Fruit fly (Drosophila melanogaster) whole organism, embryonic: ENCODE results near the gene Rab39.

Source experiments
- BEAF-32 ChIP-seq: fragments of 200-800 bp; sonication (Bioruptor generic); optimal IDR thresholded peaks from 3 replicates; lab custom pipeline; 2017; ENCODE audit warnings: missing biosample characterization, missing genetic modification characterization, mild to moderate bottlenecking, moderate library complexity, missing genetic modification reagents
- CG10147 ChIP-seq: fragments of 200-800 bp; sonication (Bioruptor generic); optimal IDR thresholded peaks from 2 replicates; lab custom pipeline; 2019; ENCODE audit warnings: missing biosample characterization, mild to moderate bottlenecking, missing genetic modification characterization, moderate library complexity
- CG10274 ChIP-seq: fragments of 200-800 bp; sonication (Bioruptor generic); optimal IDR thresholded peaks from 3 replicates; lab custom pipeline; 2017; ENCODE audit warnings: missing biosample characterization, mild to moderate bottlenecking, missing genetic modification characterization
- CG11247 ChIP-seq: fragments of 200-800 bp; sonication (Bioruptor generic); IDR thresholded peaks from 2 replicates; pipeline ENCODE4 v1.3.6; 2022; ENCODE audit warnings: missing biosample characterization, missing genetic modification characterization
- CG11560 ChIP-seq: fragments of 200-800 bp; sonication (Bioruptor generic); IDR thresholded peaks from 3 replicates; pipeline ENCODE4 v1.3.6; 2022; ENCODE audit warnings: missing biosample characterization, missing genetic modification characterization
- CG12219 ChIP-seq: fragments of 200-800 bp; sonication (Bioruptor generic); optimal IDR thresholded peaks from 3 replicates; lab custom pipeline; 2018; ENCODE audit warnings: missing biosample characterization, mild to moderate bottlenecking, missing genetic modification characterization
- CG13424 ChIP-seq: fragments of 200-800 bp; sonication (Bioruptor generic); optimal IDR thresholded peaks from 2 replicates; lab custom pipeline; 2019; ENCODE audit warnings: missing biosample characterization, mild to moderate bottlenecking, missing genetic modification characterization, moderate library complexity
- CG13624 ChIP-seq: fragments of 200-800 bp; sonication (Bioruptor generic); optimal IDR thresholded peaks from 2 replicates; lab custom pipeline; 2016; ENCODE audit warnings: missing biosample characterization, missing genetic modification characterization
- CG15514 ChIP-seq: fragments of 200-800 bp; sonication (Bioruptor generic); optimal IDR thresholded peaks from 3 replicates; lab custom pipeline; 2017; ENCODE audit warnings: missing biosample characterization, missing genetic modification characterization, mild to moderate bottlenecking, moderate library complexity, missing genetic modification reagents
- CG15696 ChIP-seq: fragments of 200-800 bp; sonication (Bioruptor generic); optimal IDR thresholded peaks from 2 replicates; lab custom pipeline; 2019; ENCODE audit warnings: missing biosample characterization, mild to moderate bottlenecking, missing genetic modification characterization, moderate library complexity
- CG1602 ChIP-seq: fragments of 200-800 bp; sonication (Bioruptor generic); optimal IDR thresholded peaks from 3 replicates; lab custom pipeline; 2016; ENCODE audit warnings: missing biosample characterization, missing genetic modification characterization
- CG1603 ChIP-seq: fragments of 200-800 bp; sonication (Bioruptor generic); optimal IDR thresholded peaks from 2 replicates; lab custom pipeline; 2019; ENCODE audit warnings: missing biosample characterization, mild to moderate bottlenecking, missing genetic modification characterization, moderate library complexity
- CG1792 ChIP-seq: fragments of 200-800 bp; sonication (Bioruptor generic); optimal IDR thresholded peaks from 2 replicates; lab custom pipeline; 2016; ENCODE audit warnings: missing biosample characterization, missing genetic modification characterization
- CG18011 ChIP-seq: fragments of 200-800 bp; sonication (Bioruptor generic); optimal IDR thresholded peaks from 2 replicates; lab custom pipeline; 2017; ENCODE audit warnings: missing biosample characterization, missing genetic modification characterization, mild to moderate bottlenecking, moderate library complexity, missing genotype
- CG1832 ChIP-seq: fragments of 200-800 bp; sonication (Bioruptor generic); optimal IDR thresholded peaks from 2 replicates; lab custom pipeline; 2017; ENCODE audit warnings: missing biosample characterization, mild to moderate bottlenecking, missing genetic modification characterization, inconsistent platforms
- CG31441 ChIP-seq: fragments of 200-800 bp; sonication (Bioruptor generic); IDR thresholded peaks from 2 replicates; pipeline ENCODE4 v1.3.6; 2022; ENCODE audit warnings: missing biosample characterization, missing genetic modification characterization
- CG3163 ChIP-seq: fragments of 200-800 bp; sonication (Bioruptor generic); optimal IDR thresholded peaks from 3 replicates; lab custom pipeline; 2016; ENCODE audit warnings: missing biosample characterization, missing genetic modification characterization
- CG34224 ChIP-seq: fragments of 200-800 bp; sonication (Bioruptor generic); IDR thresholded peaks from 3 replicates; pipeline ENCODE4 v1.3.6; 2022; ENCODE audit warnings: missing biosample characterization, missing genetic modification characterization; ENCODE audit not compliant: partially characterized antibody
- CG4328 ChIP-seq: fragments of 200-800 bp; sonication (Bioruptor generic); optimal IDR thresholded peaks from 3 replicates; lab custom pipeline; 2017; ENCODE audit warnings: missing biosample characterization, missing genetic modification reagents, missing genetic modification characterization
- CG4617 ChIP-seq: fragments of 200-800 bp; sonication (Bioruptor generic); optimal IDR thresholded peaks from 3 replicates; lab custom pipeline; 2016; ENCODE audit warnings: missing biosample characterization, missing genetic modification characterization, borderline replicate concordance
- CG6813 ChIP-seq: fragments of 200-800 bp; sonication (Bioruptor generic); optimal IDR thresholded peaks from 2 replicates; lab custom pipeline; 2017; ENCODE audit warnings: missing biosample characterization, missing genetic modification characterization, mild to moderate bottlenecking, moderate library complexity, missing genetic modification reagents
- CG8924 ChIP-seq: fragments of 200-800 bp; optimal IDR thresholded peaks from 3 replicates; lab custom pipeline; 2019; ENCODE audit warnings: missing biosample characterization, mild to moderate bottlenecking, missing genetic modification characterization, moderate library complexity
- CG8944 ChIP-seq: fragments of 200-800 bp; sonication (Bioruptor generic); optimal IDR thresholded peaks from 3 replicates; lab custom pipeline; 2016; ENCODE audit warnings: missing biosample characterization, missing genetic modification characterization
- Doc2 ChIP-seq: fragments of 200-800 bp; sonication (Bioruptor generic); IDR thresholded peaks from 2 replicates; pipeline ENCODE4 v1.3.6; 2022; ENCODE audit warnings: missing biosample characterization, missing genetic modification characterization
- Doc3 ChIP-seq: fragments of 200-800 bp; sonication (Bioruptor generic); IDR thresholded peaks from 3 replicates; pipeline ENCODE4 v1.3.6; 2022; ENCODE audit warnings: missing biosample characterization, missing genetic modification characterization; ENCODE audit not compliant: partially characterized antibody
- ERR ChIP-seq: fragments of 200-800 bp; sonication (Bioruptor generic); optimal IDR thresholded peaks from 2 replicates; lab custom pipeline; 2016; ENCODE audit warnings: missing biosample characterization, missing genetic modification characterization
- Gug ChIP-seq: fragments of 200-800 bp; sonication (Bioruptor generic); IDR thresholded peaks from 4 replicates; pipeline ENCODE4 v1.3.6; 2022; ENCODE audit warnings: missing biosample characterization, missing genetic modification characterization
- HLH3B ChIP-seq: fragments of 200-800 bp; sonication (Bioruptor generic); IDR thresholded peaks from 2 replicates; pipeline ENCODE4 v1.3.6; 2022; ENCODE audit warnings: missing biosample characterization, missing genetic modification characterization
- Hr39 ChIP-seq: fragments of >200 bp; optimal IDR thresholded peaks from 2 replicates; lab custom pipeline; 2017
- Nf-YB ChIP-seq: fragments of 200-800 bp; sonication (Bioruptor generic); optimal IDR thresholded peaks from 3 replicates; lab custom pipeline; 2019; ENCODE audit warnings: missing biosample characterization, mild to moderate bottlenecking, missing genetic modification characterization, moderate library complexity
- Optix ChIP-seq: fragments of 200-800 bp; sonication (Bioruptor generic); IDR thresholded peaks from 3 replicates; pipeline ENCODE4 v1.3.6; 2022; ENCODE audit warnings: missing biosample characterization, missing genetic modification characterization
- Taf1 ChIP-seq: fragments of 200-800 bp; sonication (Bioruptor generic); IDR thresholded peaks from 2 replicates; pipeline ENCODE4 v1.3.6; 2022; ENCODE audit warnings: missing biosample characterization, missing genetic modification characterization
- al ChIP-seq: fragments of 200-800 bp; sonication (Bioruptor generic); IDR thresholded peaks from 2 replicates; pipeline ENCODE4 v1.3.6; 2022; ENCODE audit warnings: missing biosample characterization, missing genetic modification characterization
- ap ChIP-seq: fragments of 200-800 bp; sonication (Bioruptor generic); IDR thresholded peaks from 2 replicates; pipeline ENCODE4 v1.3.6; 2022; ENCODE audit warnings: missing biosample characterization, missing genetic modification characterization
- crol ChIP-seq: fragments of 200-800 bp; sonication (Bioruptor generic); IDR thresholded peaks from 2 replicates; pipeline ENCODE4 v1.3.6; 2022; ENCODE audit warnings: missing biosample characterization, missing genetic modification characterization
- gsb-n ChIP-seq: fragments of 200-800 bp; sonication (Bioruptor generic); optimal IDR thresholded peaks from 3 replicates; lab custom pipeline; 2018; ENCODE audit warnings: missing biosample characterization, mild to moderate bottlenecking, missing genetic modification characterization
- inv ChIP-seq: fragments of 200-800 bp; sonication (Bioruptor generic); IDR thresholded peaks from 2 replicates; pipeline ENCODE4 v1.3.6; 2022; ENCODE audit warnings: missing biosample characterization, missing genetic modification characterization; ENCODE audit not compliant: partially characterized antibody
- jumu ChIP-seq: fragments of 200-800 bp; sonication (Bioruptor generic); optimal IDR thresholded peaks from 3 replicates; lab custom pipeline; 2016; ENCODE audit warnings: missing biosample characterization, missing genetic modification characterization
- klu ChIP-seq: fragments of 200-800 bp; sonication (Bioruptor generic); IDR thresholded peaks from 2 replicates; pipeline ENCODE4 v1.3.6; 2022; ENCODE audit warnings: missing biosample characterization, missing genetic modification characterization
- mirr ChIP-seq: fragments of 200-800 bp; sonication (Bioruptor generic); optimal IDR thresholded peaks from 3 replicates; lab custom pipeline; 2018; ENCODE audit warnings: missing biosample characterization, mild to moderate bottlenecking, missing genetic modification characterization
- nau ChIP-seq: fragments of 200-800 bp; sonication (Bioruptor generic); optimal IDR thresholded peaks from 3 replicates; lab custom pipeline; 2017; ENCODE audit warnings: missing biosample characterization, mild to moderate bottlenecking, missing genetic modification characterization, missing genetic modification reagents
- phol ChIP-seq: fragments of 200-800 bp; sonication (Bioruptor generic); optimal IDR thresholded peaks from 3 replicates; lab custom pipeline; 2018; ENCODE audit warnings: missing biosample characterization, mild to moderate bottlenecking, missing genetic modification characterization, moderate library complexity
- salm ChIP-seq: fragments of 200-800 bp; sonication (Bioruptor generic); optimal IDR thresholded peaks from 2 replicates; lab custom pipeline; 2018; ENCODE audit warnings: missing biosample characterization, mild to moderate bottlenecking, missing genetic modification characterization
- sc ChIP-seq, 3 experiments: fragments of >200 bp in 2 of 3; fragments of 200-800 bp in 1 of 3; sonication (Bioruptor generic) in 1 of 3; optimal IDR thresholded peaks; 2 replicates in 2 of 3; 3 replicates in 1 of 3; lab custom pipeline; 2017; ENCODE audit warnings: mild to moderate bottlenecking in 1 of 3, missing biosample characterization in 1 of 3, missing genetic modification characterization in 1 of 3, missing genetic modification reagents in 1 of 3
- sd ChIP-seq: fragments of 200-800 bp; sonication (Bioruptor generic); optimal IDR thresholded peaks from 3 replicates; lab custom pipeline; 2018; ENCODE audit warnings: missing biosample characterization, mild to moderate bottlenecking, missing genetic modification characterization, moderate library complexity
- trem ChIP-seq: fragments of 200-800 bp; optimal IDR thresholded peaks from 3 replicates; lab custom pipeline; 2019; ENCODE audit warnings: missing biosample characterization, mild to moderate bottlenecking, missing genetic modification characterization, moderate library complexity
- trh ChIP-seq: fragments of 200-800 bp; sonication (Bioruptor generic); optimal IDR thresholded peaks from 2 replicates; lab custom pipeline; 2016; ENCODE audit warnings: missing biosample characterization, missing genetic modification characterization
- usp ChIP-seq: fragments of >200 bp; optimal IDR thresholded peaks from 2 replicates; lab custom pipeline; 2017; ENCODE audit warnings: missing biosample characterization, missing genetic modification characterization

Rab39 gene

DNA sequence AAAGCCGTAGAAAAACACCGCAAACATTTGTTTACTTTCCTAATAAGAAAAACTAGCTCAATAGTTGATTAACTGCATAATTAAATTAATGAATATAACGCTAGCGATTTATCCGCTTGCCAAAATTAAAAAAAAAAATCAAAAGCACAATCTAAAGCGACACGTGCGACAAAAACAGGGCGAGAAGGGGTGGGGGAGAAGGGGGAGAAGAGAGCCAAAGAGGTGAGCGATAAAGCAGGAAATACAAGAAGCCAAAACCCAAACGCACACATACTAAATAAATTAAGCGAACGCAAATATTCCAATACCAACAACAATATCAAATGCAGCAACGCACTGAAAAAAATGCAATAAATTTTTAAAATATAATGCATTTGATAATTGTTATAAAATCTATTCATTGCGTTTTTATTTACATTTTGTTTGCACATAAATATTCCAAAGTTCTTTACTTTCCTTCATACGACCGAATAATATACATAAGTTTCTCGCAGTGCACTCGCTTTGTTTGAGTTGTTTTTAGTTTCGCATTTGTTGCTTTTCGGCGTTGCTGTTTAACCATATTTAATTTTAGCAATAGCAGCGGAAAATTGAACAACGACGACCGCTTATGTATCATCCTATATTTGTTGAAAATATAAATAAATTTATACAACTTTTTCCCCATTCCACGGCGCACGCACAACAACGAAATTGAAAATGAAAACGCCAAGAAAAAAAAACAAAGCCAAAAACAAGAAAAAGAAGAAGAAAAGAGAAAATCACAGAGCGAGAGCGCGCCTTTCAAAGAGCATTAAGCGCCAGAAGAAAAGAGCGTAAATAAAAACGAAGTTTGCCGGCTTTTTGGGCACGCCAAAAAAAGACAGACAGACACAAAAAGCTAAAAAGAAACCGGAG is 36.5 kb upstream of the Rab39 start (continued):
- TF ChIP-seq al (peak; percentile 92), CG34224 (GFP tag; lab: Robert Waterston, UW) (no peak), sd (peak; percentile 95), usp (GFP tag; lab: Kevin White, UChicago) (no peak), jumu (GFP tag; lab: Kevin White, UChicago) (peak; percentile 81), ap (GFP tag; lab: Robert Waterston, UW) (peak; percentile 96), CG1603 (tag; lab: Kevin White, UChicago) (peak; percentile 88), CG1832 (GFP tag; lab: Kevin White, UChicago) (no peak), Optix (GFP tag; lab: Robert Waterston, UW) (peak; percentile 78; the same call in 2 of the 3 replicates), trh (GFP tag; lab: Kevin White, UChicago) (peak; percentile 91), CG3163 (peak; percentile 89), CG8924 (tag; lab: Kevin White, UChicago) (peak; percentile 97), CG4617 (peak; percentile 73), mirr (GFP tag; lab: Kevin White, UChicago) (peak; percentile 72), CG10147 (GFP tag; lab: Kevin White, UChicago) (peak; percentile 96), Doc2 (peak; percentile 83), Taf1 (peak; percentile 90), CG10274 (GFP tag; lab: Kevin White, UChicago) (peak; percentile 86), CG4328 (GFP tag; lab: Kevin White, UChicago) (peak; percentile 90), salm (tag; lab: Kevin White, UChicago) (peak; percentile 95), CG18011 (GFP tag; lab: Kevin White, UChicago) (peak; percentile 85), CG13424 (tag; lab: Kevin White, UChicago) (peak; percentile 96), gsb-n (tag; lab: Kevin White, UChicago) (peak; percentile 91), CG8944 (GFP tag; lab: Kevin White, UChicago) (peak; percentile 83), ERR (GFP tag; lab: Kevin White, UChicago) (peak; percentile 67), CG1602 (peak; percentile 92), HLH3B (GFP tag; lab: Robert Waterston, UW) (peak; percentile 94), CG11247 (GFP tag; lab: Robert Waterston, UW) (peak; percentile 94), Gug (GFP tag; lab: Robert Waterston, UW) (peak; percentile 80), phol (tag; lab: Kevin White, UChicago) (peak; percentile 96), nau (GFP tag; lab: Kevin White, UChicago) (peak; percentile 95), CG15514 (GFP tag; lab: Kevin White, UChicago) (peak; percentile 89), Doc3 (GFP tag; lab: Robert Waterston, UW) (no peak), sc (optimal IDR thresholded peaks at IDR 0.05; lab: Kevin White, UChicago) (no peak), sc (GFP tag; optimal IDR thresholded peaks at IDR 0.05; lab: Kevin White, UChicago) (peak; percentile 89), CG12219 (GFP tag; lab: Kevin White, UChicago) (peak; percentile 93), CG31441 (GFP tag; lab: Robert Waterston, UW) (peak; percentile 98), klu (peak; percentile 92), CG11560 (tag; lab: Robert Waterston, UW) (peak; percentile 85), trem (peak; percentile 89), inv (GFP tag; lab: Robert Waterston, UW) (no peak), Hr39 (no peak), CG15696 (tag; lab: Kevin White, UChicago) (peak; percentile 74), crol (GFP tag; lab: Robert Waterston, UW) (peak; percentile 60), CG1792 (GFP tag; lab: Kevin White, UChicago) (peak; percentile 80), Nf-YB (GFP tag; lab: Kevin White, UChicago) (peak; percentile 82), CG6813 (GFP tag; lab: Kevin White, UChicago) (peak; percentile 93), BEAF-32 (GFP tag; lab: Kevin White, UChicago) (no peak), CG13624 (GFP tag; lab: Kevin White, UChicago) (peak; percentile 91)
